Fruit fly (Drosophila melanogaster): ENCODE results near the gene kud.

dm6 chr3L:16886179-16886930 lies 41.6 kb upstream of the kud start:
- TF ChIP-seq h (GFP tag; optimal IDR thresholded peaks at IDR 0.05): peak; percentile 18
- TF ChIP-seq Dif (GFP tag; optimal IDR thresholded peaks at IDR 0.05; ENCODE audit: partially characterized antibody): no peak
- no peak for TF ChIP-seq br (GFP tag; optimal IDR thresholded peaks at IDR 0.05)
- TF ChIP-seq ey (GFP tag; optimal IDR thresholded peaks at IDR 0.05): no peak
- no peak for TF ChIP-seq tai (GFP tag; optimal IDR thresholded peaks at IDR 0.05)
- TF ChIP-seq pan (optimal IDR thresholded peaks at IDR 0.05): no peak
- no peak for TF ChIP-seq Hr78 (GFP tag; optimal IDR thresholded peaks at IDR 0.05)
- no peak for TF ChIP-seq psq (GFP tag; optimal IDR thresholded peaks at IDR 0.05)
